Fruit fly (Drosophila melanogaster) whole organism, pupa: Measurements from ENCODE around the gene Obp99c.

Experiments
- CG12605 ChIP-seq: fragments of 200-800 bp; sonication (Bioruptor generic); IDR thresholded peaks from 2 replicates; pipeline ENCODE4 v1.3.6; 2022; ENCODE audit warnings: missing biosample characterization, missing genetic modification characterization
- CG14655 ChIP-seq: fragments of 200-800 bp; sonication (Bioruptor generic); optimal IDR thresholded peaks from 3 replicates; lab custom pipeline; 2017; ENCODE audit warnings: mild to moderate bottlenecking, missing biosample characterization, missing genetic modification reagents, missing genetic modification characterization
- CG15710 ChIP-seq: fragments of 200-800 bp; sonication (Bioruptor generic); optimal IDR thresholded peaks from 2 replicates; lab custom pipeline; 2018; ENCODE audit warnings: missing biosample characterization, mild to moderate bottlenecking, missing genetic modification characterization, moderate library complexity
- CG17806 ChIP-seq: fragments of 200-800 bp; sonication (Bioruptor generic); optimal IDR thresholded peaks from 2 replicates; lab custom pipeline; 2018; ENCODE audit warnings: missing biosample characterization, mild to moderate bottlenecking, missing genetic modification characterization, moderate library complexity
- CG34367 ChIP-seq: fragments of 200-800 bp; sonication (Bioruptor generic); optimal IDR thresholded peaks from 2 replicates; lab custom pipeline; 2018; ENCODE audit warnings: missing biosample characterization, mild to moderate bottlenecking, missing genetic modification characterization
- CG9948 ChIP-seq: fragments of 200-800 bp; sonication (Bioruptor generic); optimal IDR thresholded peaks from 2 replicates; lab custom pipeline; 2018; ENCODE audit warnings: missing biosample characterization, mild to moderate bottlenecking, missing genetic modification characterization, moderate library complexity
- D1 ChIP-seq: fragments of 200-800 bp; sonication (Bioruptor generic); optimal IDR thresholded peaks from 2 replicates; lab custom pipeline; 2018; ENCODE audit warnings: missing biosample characterization, mild to moderate bottlenecking, missing genetic modification characterization, moderate library complexity
- Pif1A ChIP-seq: fragments of 200-800 bp; sonication (Bioruptor generic); optimal IDR thresholded peaks from 3 replicates; lab custom pipeline; 2016; ENCODE audit warnings: missing biosample characterization, missing genetic modification characterization
- Pif1B ChIP-seq: fragments of 200-800 bp; sonication (Bioruptor generic); optimal IDR thresholded peaks from 3 replicates; lab custom pipeline; 2016; ENCODE audit warnings: missing biosample characterization, missing genetic modification characterization
- Snoo ChIP-seq: fragments of 200-800 bp; sonication (Bioruptor generic); optimal IDR thresholded peaks from 3 replicates; lab custom pipeline; 2017; ENCODE audit warnings: missing biosample characterization, mild to moderate bottlenecking, missing genetic modification characterization, inconsistent platforms

dm6 chr3R:29716043-29716781, 27.1 kb upstream of the Obp99c start:
- no peak for TF ChIP-seq Snoo (tag; lab: Kevin White, UChicago)
- no peak for TF ChIP-seq D1 (tag; lab: Kevin White, UChicago)
- TF ChIP-seq CG17806 (tag; lab: Kevin White, UChicago), result no peak
- TF ChIP-seq CG14655, result no peak
- no peak for TF ChIP-seq CG15710 (tag; lab: Kevin White, UChicago)
- TF ChIP-seq CG9948 (tag; lab: Kevin White, UChicago), result no peak
- TF ChIP-seq CG12605 (GFP tag; lab: Robert Waterston, UW), result no peak
- no peak for TF ChIP-seq Pif1B
- no peak for TF ChIP-seq Pif1A (GFP tag; lab: Kevin White, UChicago)
- no peak for TF ChIP-seq CG34367 (tag; lab: Kevin White, UChicago)
